Fruit fly (Drosophila melanogaster): ENCODE data around the gene ncm.

ncm gene

dm6 chr2L:18484382-18485050 lies 35.8 kb upstream of the ncm start, which contains the start of gene CG10283 (continued):
- peak; percentile 22 for TF ChIP-seq CG8290 (GFP tag; optimal IDR thresholded peaks at IDR 0.05)
- TF ChIP-seq CG8290 (tag; optimal IDR thresholded peaks at IDR 0.05) = peak in 1 of 2 experiments; percentile 57
- no peak for TF ChIP-seq Kr (GFP tag; optimal IDR thresholded peaks at IDR 0.05)
- peak; percentile 58 for TF ChIP-seq unpg (GFP tag; optimal IDR thresholded peaks at IDR 0.05)
- TF ChIP-seq NC2β (GFP tag; optimal IDR thresholded peaks at IDR 0.05) = no peak
- TF ChIP-seq pan (optimal IDR thresholded peaks at IDR 0.05) = no peak
- TF ChIP-seq pan (GFP tag; optimal IDR thresholded peaks at IDR 0.05 in 1 of 2, IDR thresholded peaks at IDR 0.05 in 1 of 2) = peak in 1 of 2 experiments; percentile 41
- TF ChIP-seq CG2889 (GFP tag; IDR thresholded peaks at IDR 0.05) = no peak
- peak; percentile 57 for TF ChIP-seq CG13424 (tag; optimal IDR thresholded peaks at IDR 0.05)
- TF ChIP-seq CG7928 (GFP tag; optimal IDR thresholded peaks at IDR 0.05) = no peak
- no peak for TF ChIP-seq ab (GFP tag; optimal IDR thresholded peaks at IDR 0.05)
- peak; percentile 7 for TF ChIP-seq CG12104 (GFP tag; optimal IDR thresholded peaks at IDR 0.05)
- TF ChIP-seq CG2202 (tag; optimal IDR thresholded peaks at IDR 0.05) = no peak
- peak; percentile 72 for TF ChIP-seq CG9932 (GFP tag; IDR thresholded peaks at IDR 0.05)
- TF ChIP-seq CG5180 (GFP tag; optimal IDR thresholded peaks at IDR 0.05) = peak; percentile 44
- no peak for TF ChIP-seq CG43689 (GFP tag; IDR thresholded peaks at IDR 0.05)
- TF ChIP-seq jigr1 (GFP tag; IDR thresholded peaks at IDR 0.05) = no peak
- no peak for TF ChIP-seq CG11696 (GFP tag; IDR thresholded peaks at IDR 0.05)
- no peak for TF ChIP-seq CG6689 (GFP tag; IDR thresholded peaks at IDR 0.05)
- peak; percentile 29 for TF ChIP-seq CG1603 (tag; optimal IDR thresholded peaks at IDR 0.05)
- TF ChIP-seq CG10209 (GFP tag; optimal IDR thresholded peaks at IDR 0.05) = peak; percentile 16
- peak; percentile 85 for TF ChIP-seq pita (GFP tag; optimal IDR thresholded peaks at IDR 0.05)
- TF ChIP-seq Gug (GFP tag; IDR thresholded peaks at IDR 0.05) = no peak
- peak; percentile 7 for TF ChIP-seq HmgZ (tag; optimal IDR thresholded peaks at IDR 0.05)
- TF ChIP-seq CG12391 (tag; optimal IDR thresholded peaks at IDR 0.05) = peak; percentile 70
- TF ChIP-seq CG15696 (tag; optimal IDR thresholded peaks at IDR 0.05) = peak; percentile 31
- TF ChIP-seq gfzf (GFP tag; optimal IDR thresholded peaks at IDR 0.05) = peak; percentile 54
- TF ChIP-seq CG7987 (GFP tag; optimal IDR thresholded peaks at IDR 0.05) = no peak
- TF ChIP-seq HHEX (GFP tag; optimal IDR thresholded peaks at IDR 0.05) = no peak
- TF ChIP-seq CG11560 (tag; IDR thresholded peaks at IDR 0.05) = no peak
- TF ChIP-seq chinmo (GFP tag; IDR thresholded peaks at IDR 0.05; ENCODE audit: partially characterized antibody) = peak; percentile 89; the same call in 2 of the 4 replicates
- no peak for TF ChIP-seq mam (GFP tag; optimal IDR thresholded peaks at IDR 0.05)
- no peak for TF ChIP-seq gcm2 (GFP tag; optimal IDR thresholded peaks at IDR 0.05)
- no peak for TF ChIP-seq CG18764 (GFP tag; optimal IDR thresholded peaks at IDR 0.05)
- TF ChIP-seq CG15601 (tag; optimal IDR thresholded peaks at IDR 0.05) = peak; percentile 30
- no peak for TF ChIP-seq trh (GFP tag; optimal IDR thresholded peaks at IDR 0.05)
- TF ChIP-seq Ada2b (GFP tag; IDR thresholded peaks at IDR 0.05) = 0 out of 2 replicates have a peak, but pooled peaks have one; percentile 10
- peak; percentile 27 for TF ChIP-seq sd (tag; optimal IDR thresholded peaks at IDR 0.05)
- TF ChIP-seq CG8359 (GFP tag; optimal IDR thresholded peaks at IDR 0.05; ENCODE audit: borderline replicate concordance) = no peak
- TF ChIP-seq CG14050 (GFP tag; IDR thresholded peaks at IDR 0.05) = no peak
- peak; percentile 57 for TF ChIP-seq CG9727 (GFP tag; optimal IDR thresholded peaks at IDR 0.05)
- TF ChIP-seq da (GFP tag; optimal IDR thresholded peaks at IDR 0.05) = no peak
- TF ChIP-seq dpn (GFP tag; optimal IDR thresholded peaks at IDR 0.05) = peak in 1 of 2 experiments; percentile 20
- no peak; the same call in 1 of the 2 replicates for TF ChIP-seq CG32532 (GFP tag; IDR thresholded peaks at IDR 0.05)
- no peak for TF ChIP-seq CG3726 (GFP tag; IDR thresholded peaks at IDR 0.05)
- no peak for TF ChIP-seq CG5953 (GFP tag; IDR thresholded peaks at IDR 0.05)
- TF ChIP-seq br (optimal IDR thresholded peaks at IDR 0.05) = no peak
- no peak for TF ChIP-seq HLH54F (GFP tag; optimal IDR thresholded peaks at IDR 0.05)
- no peak for TF ChIP-seq Bdp1 (GFP tag; optimal IDR thresholded peaks at IDR 0.05)
- no peak for TF ChIP-seq CG4404 (GFP tag; IDR thresholded peaks at IDR 0.05)
- TF ChIP-seq tap (tag; optimal IDR thresholded peaks at IDR 0.05) = no peak

All from whole organism, embryonic.